Worm (Caenorhabditis elegans): ENCODE results near the gene pph-6.

ce11 chrIII:3478795-3479398, 17.4 kb downstream of the pph-6 start:
- TF ChIP-seq unc-39 (tag; optimal IDR thresholded peaks at IDR 0.05), result no peak
- no peak for TF ChIP-seq mab-5 (tag; optimal IDR thresholded peaks at IDR 0.05)
- no peak for TF ChIP-seq ceh-43 (GFP tag; optimal IDR thresholded peaks at IDR 0.05)
- TF ChIP-seq blmp-1 (tag; optimal IDR thresholded peaks at IDR 0.05), result no peak
- TF ChIP-seq sptf-1 (tag; optimal IDR thresholded peaks at IDR 0.05), result no peak
- no peak for TF ChIP-seq snpc-4 (tag; optimal IDR thresholded peaks at IDR 0.05)
- no peak for TF ChIP-seq lsy-2 (tag; optimal IDR thresholded peaks at IDR 0.05)

Data from whole organism, mixed stage, embryonic.